Worm (Caenorhabditis elegans): Measurements from ENCODE around the gene C48B4.7.
A peak's percentile ranks its signal among the peaks of the same experiment; 100 is the strongest.

The C48B4.7 gene

DNA sequence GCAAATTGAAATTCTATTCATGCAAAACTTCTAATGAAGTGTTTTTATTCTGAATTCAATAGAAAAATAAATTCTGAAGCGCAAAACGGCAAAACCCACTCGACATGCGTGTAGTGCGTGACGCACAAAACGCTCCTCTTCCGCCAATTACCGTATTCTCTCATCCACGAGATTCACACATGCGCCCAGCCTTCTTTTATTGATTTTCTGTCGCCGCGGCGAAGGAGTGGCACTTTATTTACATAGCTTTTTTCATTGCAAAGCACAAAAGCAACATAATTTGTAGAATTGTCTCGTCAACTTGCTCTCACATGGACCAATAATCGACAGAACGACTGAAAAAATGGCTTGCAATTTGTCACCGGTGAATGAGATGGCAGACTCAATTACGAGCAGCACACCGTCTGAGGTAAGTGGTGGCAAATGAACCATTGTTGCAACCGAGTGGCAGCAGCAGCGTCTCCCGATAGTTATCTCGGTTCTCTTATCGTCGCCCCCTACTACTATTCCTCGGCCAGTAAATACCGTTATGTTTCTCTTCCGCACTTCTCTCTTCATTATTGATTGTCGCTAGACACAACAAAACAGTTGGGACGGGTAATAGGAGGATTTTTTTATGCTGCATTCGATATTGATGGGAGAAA, 13.1 kb downstream of the C48B4.7 start, which contains the start of gene unc-16 (continued):
- no peak for TF ChIP-seq php-3 (GFP tag; IDR thresholded peaks at IDR 0.05)
- no peak for TF ChIP-seq sdz-12 (GFP tag; optimal IDR thresholded peaks at IDR 0.05)
- TF ChIP-seq nhr-10 (tag; optimal IDR thresholded peaks at IDR 0.05) = no peak
- peak; percentile 56 for TF ChIP-seq vab-7 (GFP tag; IDR thresholded peaks at IDR 0.05)
- 0 out of 2 replicates have a peak, but pooled peaks have one; percentile 21 for TF ChIP-seq madf-9 (GFP tag; conservative IDR thresholded peaks at IDR 0.05)
- TF ChIP-seq fos-1 (tag; optimal IDR thresholded peaks at IDR 0.05) = no peak
- TF ChIP-seq lin-39 (tag; optimal IDR thresholded peaks at IDR 0.05) = no peak
- peak; percentile 50 for TF ChIP-seq nhr-77 (tag; optimal IDR thresholded peaks at IDR 0.05)
- 0 out of 2 replicates have a peak, but pooled peaks have one; percentile 54 for TF ChIP-seq mdt-29 (GFP tag; IDR thresholded peaks at IDR 0.05)
- peak; percentile 94 for TF ChIP-seq mep-1 (tag; optimal IDR thresholded peaks at IDR 0.05)
- TF ChIP-seq daf-19 (GFP tag; conservative IDR thresholded peaks at IDR 0.05) = no peak
- TF ChIP-seq aha-1 (tag) = peak; percentile 98
- TF ChIP-seq ztf-7 (tag; optimal IDR thresholded peaks at IDR 0.05) = peak; percentile 38
- peak in 1 of 2 experiments; percentile 9 for TF ChIP-seq ZK546.5 (tag; optimal IDR thresholded peaks at IDR 0.05)
- TF ChIP-seq Y48G9A.11 (GFP tag; IDR thresholded peaks at IDR 0.05) = no peak
- no peak for TF ChIP-seq ceh-62 (tag; optimal IDR thresholded peaks at IDR 0.05)
- TF ChIP-seq madf-5 (GFP tag; IDR thresholded peaks at IDR 0.05) = no peak
- peak; percentile 83 to 97 for TF ChIP-seq mdl-1 (tag; optimal IDR thresholded peaks at IDR 0.05)
- TF ChIP-seq lin-38 (GFP tag; IDR thresholded peaks at IDR 0.05) = peak; percentile 90
- peak; percentile 45 for TF ChIP-seq nhr-48 (tag; optimal IDR thresholded peaks at IDR 0.05)
- peak; percentile 50; the same call in 1 of the 2 replicates for TF ChIP-seq arid-1 (GFP tag; conservative IDR thresholded peaks at IDR 0.05)
- peak in 1 of 2 experiments; percentile 28 for TF ChIP-seq daf-16 (GFP tag; optimal IDR thresholded peaks at IDR 0.05)
- peak; percentile 79 for TF ChIP-seq daf-16 (tag; optimal IDR thresholded peaks at IDR 0.05)
- peak in 1 of 2 experiments; percentile 65 for TF ChIP-seq hif-1 (tag; optimal IDR thresholded peaks at IDR 0.05)
- peak; percentile 86 for TF ChIP-seq ama-1 (optimal IDR thresholded peaks at IDR 0.05)
- peak; percentile 98 to 99 for TF ChIP-seq lsy-2 (tag; optimal IDR thresholded peaks at IDR 0.05)
- TF ChIP-seq cey-2 (tag; optimal IDR thresholded peaks at IDR 0.05; ENCODE audit: borderline replicate concordance, insufficient read depth) = no peak
- peak; percentile 51 for TF ChIP-seq nhr-102 (tag; optimal IDR thresholded peaks at IDR 0.05)
- no peak for TF ChIP-seq lin-1 (GFP tag; IDR thresholded peaks at IDR 0.05)
- peak; percentile 61 for TF ChIP-seq ceh-28 (tag; optimal IDR thresholded peaks at IDR 0.05)
- peak; percentile 80 for TF ChIP-seq T26A8.4 (GFP tag; IDR thresholded peaks at IDR 0.05)
- TF ChIP-seq dve-1 (tag; optimal IDR thresholded peaks at IDR 0.05; ENCODE audit: insufficient read depth) = peak; percentile 80

- TF ChIP-seq mxl-3 (GFP tag; optimal IDR thresholded peaks at IDR 0.05) (no peak), snpc-1.2 (GFP tag; IDR thresholded peaks at IDR 0.05) (no peak), lin-29 (GFP tag; IDR thresholded peaks at IDR 0.05) (no peak), nhr-42 (GFP tag; IDR thresholded peaks at IDR 0.05) (no peak)
Measured at ce11 chrIII:9544820-9545219, 14.4 kb downstream of the C48B4.7 start, which contains the start of gene ZK1098.12. Gene ZK1098.12, plus strand, starts transcription at chrIII:9545120.

DNA sequence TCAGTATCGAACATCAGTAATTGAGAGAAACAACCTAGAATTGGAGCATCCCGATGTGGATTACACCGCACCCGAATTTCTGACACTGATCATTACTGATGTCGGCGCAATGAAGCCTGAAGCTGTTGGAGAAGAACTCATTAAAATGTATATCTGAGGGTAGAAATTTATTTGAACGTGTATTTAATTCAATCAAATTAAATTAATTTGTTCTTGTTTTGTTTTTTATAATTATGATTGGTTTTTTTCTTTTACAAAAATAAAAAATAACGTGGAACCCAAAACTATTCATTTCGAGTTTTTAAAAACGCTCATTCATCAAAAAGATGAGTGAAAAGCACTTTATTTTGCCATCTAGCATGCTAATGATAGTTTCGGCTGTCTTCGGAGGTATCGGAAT, 15.1 kb downstream of the C48B4.7 start, which contains the start of gene ZK1098.9:
Gene ZK1098.9 (plus strand): TSS at position 301 of the 400 bp plus-strand sequence.
- TF ChIP-seq T20F7.1 (GFP tag; optimal IDR thresholded peaks at IDR 0.05) = no peak
- TF ChIP-seq mes-2 (tag; optimal IDR thresholded peaks at IDR 0.05; ENCODE audit: poor library complexity, severe bottlenecking) = no peak
- no peak for TF ChIP-seq madf-9 (GFP tag; conservative IDR thresholded peaks at IDR 0.05)
- TF ChIP-seq Y75B8A.6 (GFP tag; IDR thresholded peaks at IDR 0.05) = no peak
- TF ChIP-seq hif-1 (tag; optimal IDR thresholded peaks at IDR 0.05) = no peak
- no peak for TF ChIP-seq dpl-1 (GFP tag; optimal IDR thresholded peaks at IDR 0.05)
- no peak for TF ChIP-seq ztf-11 (tag; optimal IDR thresholded peaks at IDR 0.05)
- no peak for TF ChIP-seq nhr-10 (tag; optimal IDR thresholded peaks at IDR 0.05)
- TF ChIP-seq skn-1 (tag; optimal IDR thresholded peaks at IDR 0.05) = no peak
- no peak for TF ChIP-seq hlh-30 (tag; optimal IDR thresholded peaks at IDR 0.05; ENCODE audit: insufficient read depth)
- TF ChIP-seq jun-1 (tag; optimal IDR thresholded peaks at IDR 0.05) = no peak
- TF ChIP-seq php-3 (GFP tag; IDR thresholded peaks at IDR 0.05) = no peak

All from whole organism, L4 larva.